Worm (Caenorhabditis elegans) whole organism, L2 larva: Measurements from ENCODE around the gene srg-10.

Source experiments
- R02D3.7 ChIP-seq: fragments of 150-350 bp; optimal IDR thresholded peaks from 2 replicates; lab custom pipeline; 2014; ENCODE audit warnings: missing biosample characterization, missing genetic modification characterization
- mdl-1 ChIP-seq, 2 experiments: fragments of 150-350 bp in 1 of 2; sonication (generic microtip) in 1 of 2; optimal IDR thresholded peaks; 2 replicates each; lab custom pipeline; 2017; ENCODE audit warnings: missing biosample characterization in 2 of 2, missing genetic modification characterization in 2 of 2
- nhr-10 ChIP-seq: sonication (generic microtip); optimal IDR thresholded peaks from 2 replicates; lab custom pipeline; 2017; ENCODE audit warnings: missing biosample characterization, missing genetic modification characterization
- nhr-25 ChIP-seq: fragments of 150-350 bp; sonication (generic microtip); optimal IDR thresholded peaks from 3 replicates; lab custom pipeline; 2014; ENCODE audit warnings: missing biosample characterization, missing genetic modification characterization
- zag-1 ChIP-seq: fragments of 150-350 bp; optimal IDR thresholded peaks from 2 replicates; lab custom pipeline; 2014; ENCODE audit warnings: missing biosample characterization, missing genetic modification characterization

ce11 chrIII:4668073-4668472 is 9.5 kb upstream of the srg-10 start:
- no peak for TF ChIP-seq zag-1 (tag; lab: Kevin White, UChicago)
- TF ChIP-seq nhr-25, result no peak
- TF ChIP-seq R02D3.7 (tag; lab: Kevin White, UChicago), result no peak
- no peak for TF ChIP-seq nhr-10 (tag; lab: Kevin White, UChicago)
- TF ChIP-seq mdl-1 (tag; optimal IDR thresholded peaks at IDR 0.05; lab: Kevin White, UChicago), result no peak
